Worm (Caenorhabditis elegans): ENCODE data around the gene lam-1.

Gene lam-1

DNA sequence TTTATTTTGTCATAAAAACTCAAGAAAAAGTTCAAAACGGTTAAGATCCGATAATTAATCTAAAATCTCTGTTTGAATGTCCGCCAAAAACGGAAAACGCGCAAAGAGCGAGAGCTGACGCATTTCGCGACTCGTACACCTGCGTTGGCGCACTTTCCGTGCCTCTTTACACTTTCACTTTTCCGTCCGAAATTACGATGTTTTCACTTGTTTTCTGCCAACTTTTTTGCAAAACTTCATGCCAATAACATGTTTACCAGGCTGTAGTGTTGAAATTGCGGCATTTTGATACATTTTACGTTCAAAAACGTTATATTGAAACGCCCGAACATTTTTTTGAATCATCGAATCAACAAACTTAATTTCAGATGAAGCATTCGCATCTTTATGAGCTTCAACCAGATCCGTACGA, 10.6 kb downstream of the lam-1 start, which contains the start of gene W03F8.4:
Gene W03F8.4, plus strand, starts transcription at position 369 of the 412 bp plus-strand sequence.
- TF ChIP-seq hlh-30 (tag; optimal IDR thresholded peaks at IDR 0.05; ENCODE audit: insufficient read depth) (no peak), hlh-6 (tag; optimal IDR thresholded peaks at IDR 0.05) (no peak), unc-3 (GFP tag; conservative IDR thresholded peaks at IDR 0.05) (no peak), unc-3 (tag; optimal IDR thresholded peaks at IDR 0.05) (peak; percentile 8), fkh-10 (GFP tag; optimal IDR thresholded peaks at IDR 0.05) (no peak), pax-1 (tag; optimal IDR thresholded peaks at IDR 0.05) (no peak), ceh-14 (tag; optimal IDR thresholded peaks at IDR 0.05) (peak; percentile 3), Y22D7AL.16 (tag; optimal IDR thresholded peaks at IDR 0.05) (no peak), K09A11.1 (tag; optimal IDR thresholded peaks at IDR 0.05; ENCODE audit: insufficient read depth) (no peak), ceh-48 (tag; optimal IDR thresholded peaks at IDR 0.05) (no peak), nhr-11 (tag; optimal IDR thresholded peaks at IDR 0.05) (no peak), F13H6.1 (tag; optimal IDR thresholded peaks at IDR 0.05) (no peak), ceh-31 (tag; optimal IDR thresholded peaks at IDR 0.05) (peak; percentile 77), hlh-8 (tag; optimal IDR thresholded peaks at IDR 0.05) (no peak), eyg-1 (tag; optimal IDR thresholded peaks at IDR 0.05) (no peak), C38D4.7 (GFP tag; optimal IDR thresholded peaks at IDR 0.05) (no peak), ahr-1 (tag; optimal IDR thresholded peaks at IDR 0.05) (no peak), madf-2 (tag; optimal IDR thresholded peaks at IDR 0.05) (peak; percentile 34), nhr-232 (tag; optimal IDR thresholded peaks at IDR 0.05) (no peak), elt-4 (tag; optimal IDR thresholded peaks at IDR 0.05) (no peak), fax-1 (tag; optimal IDR thresholded peaks at IDR 0.05) (no peak), zip-5 (tag; optimal IDR thresholded peaks at IDR 0.05) (peak; percentile 12), sox-2 (GFP tag; IDR thresholded peaks at IDR 0.05) (no peak), pag-3 (tag; optimal IDR thresholded peaks at IDR 0.05; ENCODE audit: borderline replicate concordance) (no peak), ceh-9 (tag; optimal IDR thresholded peaks at IDR 0.05) (no peak), npax-4 (tag; optimal IDR thresholded peaks at IDR 0.05) (no peak), elt-2 (tag; optimal IDR thresholded peaks at IDR 0.05) (peak; percentile 28), ref-2 (tag; optimal IDR thresholded peaks at IDR 0.05) (peak; percentile 69), K02D7.2 (tag; optimal IDR thresholded peaks at IDR 0.05) (peak; percentile 37), ceh-2 (tag; optimal IDR thresholded peaks at IDR 0.05) (peak; percentile 35), ceh-34 (tag; optimal IDR thresholded peaks at IDR 0.05) (peak; percentile 64), rnt-1 (tag; optimal IDR thresholded peaks at IDR 0.05) (peak; percentile 71), ceh-18 (tag; optimal IDR thresholded peaks at IDR 0.05) (peak; percentile 53), tbx-7 (tag; optimal IDR thresholded peaks at IDR 0.05) (no peak), sox-4 (tag; optimal IDR thresholded peaks at IDR 0.05) (no peak), fkh-6 (tag; optimal IDR thresholded peaks at IDR 0.05) (no peak), pat-9 (tag; optimal IDR thresholded peaks at IDR 0.05) (peak; percentile 30), C08G9.2 (tag; optimal IDR thresholded peaks at IDR 0.05) (peak; percentile 8), ceh-30 (tag; optimal IDR thresholded peaks at IDR 0.05) (peak; percentile 83), hlh-15 (tag; optimal IDR thresholded peaks at IDR 0.05) (no peak), nfya-1 (tag; optimal IDR thresholded peaks at IDR 0.05) (peak; percentile 76), T23F11.4 (GFP tag; optimal IDR thresholded peaks at IDR 0.05) (peak; percentile 29), pha-2 (tag; optimal IDR thresholded peaks at IDR 0.05) (peak; percentile 45), tbx-2 (tag; optimal IDR thresholded peaks at IDR 0.05) (peak; percentile 46), pros-1 (tag; optimal IDR thresholded peaks at IDR 0.05) (peak; percentile 31), sdc-2 (tag; optimal IDR thresholded peaks at IDR 0.05) (peak; percentile 16), mec-3 (tag; optimal IDR thresholded peaks at IDR 0.05; ENCODE audit: borderline replicate concordance) (no peak), ama-1 (optimal IDR thresholded peaks at IDR 0.05) (peak; percentile 89), hlh-13 (GFP tag; optimal IDR thresholded peaks at IDR 0.05) (no peak), unc-86 (tag; optimal IDR thresholded peaks at IDR 0.05) (no peak), unc-42 (tag; optimal IDR thresholded peaks at IDR 0.05) (peak; percentile 58), syd-9 (tag; optimal IDR thresholded peaks at IDR 0.05) (no peak), ceh-22 (tag; optimal IDR thresholded peaks at IDR 0.05) (no peak), lin-11 (tag; optimal IDR thresholded peaks at IDR 0.05) (peak; percentile 26), pqm-1 (tag; optimal IDR thresholded peaks at IDR 0.05) (no peak)

Data from whole organism, late embryonic.